Worm (Caenorhabditis elegans) whole organism, L4 larva: ENCODE data around the gene clc-1.

Source experiments
- D1046.2 ChIP-seq: fragments of 200-800 bp; sonication (Bioruptor generic); IDR thresholded peaks from 2 replicates; pipeline ENCODE4 v1.3.6; 2022; ENCODE audit warnings: missing genetic modification characterization, missing compliant biosample characterization
- F26F4.8 ChIP-seq: fragments of 200-800 bp; sonication (Bioruptor generic); conservative IDR thresholded peaks from 2 replicates; pipeline ENCODE4 v1.3.6; 2022; ENCODE audit warnings: missing genetic modification characterization, missing compliant biosample characterization
- F37D6.2 ChIP-seq: sonication (generic microtip); optimal IDR thresholded peaks from 2 replicates; lab custom pipeline; 2016; ENCODE audit warnings: mild to moderate bottlenecking, missing genetic modification characterization, missing compliant biosample characterization
- F44E2.7 ChIP-seq: fragments of 200-800 bp; sonication (Bioruptor generic); IDR thresholded peaks from 2 replicates; pipeline ENCODE4 v2.1.2; 2022; ENCODE audit warnings: missing genetic modification characterization, missing compliant biosample characterization
- T20F7.1 ChIP-seq: fragments of 200-800 bp; sonication (Bioruptor generic); optimal IDR thresholded peaks from 2 replicates; lab custom pipeline; 2018; ENCODE audit warnings: mild to moderate bottlenecking, missing genetic modification characterization, missing compliant biosample characterization
- Y105C5A.15 ChIP-seq: fragments of 200-800 bp; sonication (Bioruptor generic); IDR thresholded peaks from 2 replicates; pipeline ENCODE4 v1.3.6; 2022; ENCODE audit warnings: missing genetic modification characterization, missing compliant biosample characterization
- Y48G9A.11 ChIP-seq: fragments of 200-800 bp; sonication (Bioruptor generic); IDR thresholded peaks from 2 replicates; pipeline ENCODE4 v1.3.6; 2022; ENCODE audit warnings: missing genetic modification reagents, missing genetic modification characterization, missing compliant biosample characterization
- ZK546.5 ChIP-seq, 2 experiments: sonication (generic microtip); optimal IDR thresholded peaks; 2 replicates each; lab custom pipeline; 2017; ENCODE audit warnings: missing biosample characterization in 2 of 2, missing genetic modification characterization in 2 of 2
- aha-1 ChIP-seq: fragments of 150-350 bp; peaks from one replicate; lab custom pipeline; 2014; ENCODE audit warnings: missing biosample characterization, missing genetic modification characterization
- aly-2 ChIP-seq: sonication (generic microtip); optimal IDR thresholded peaks from 2 replicates; lab custom pipeline; 2018; ENCODE audit warnings: missing biosample characterization, missing genetic modification characterization
- attf-4 ChIP-seq: sonication (generic microtip); optimal IDR thresholded peaks from 3 replicates; lab custom pipeline; 2017; ENCODE audit warnings: missing biosample characterization, missing genetic modification characterization
- ceh-28 ChIP-seq: fragments of 150-350 bp; optimal IDR thresholded peaks from 2 replicates; lab custom pipeline; 2014; ENCODE audit warnings: missing biosample characterization, missing genetic modification reagents, missing genetic modification characterization
- ceh-82 ChIP-seq: sonication (generic microtip); optimal IDR thresholded peaks from 2 replicates; lab custom pipeline; 2017; ENCODE audit warnings: missing biosample characterization, missing genetic modification characterization
- ces-1 ChIP-seq: fragments of 150-350 bp; sonication (generic microtip); optimal IDR thresholded peaks from 4 replicates; lab custom pipeline; 2014; ENCODE audit warnings: missing biosample characterization, missing genetic modification reagents, missing genetic modification characterization
- cey-2 ChIP-seq: sonication (generic microtip); optimal IDR thresholded peaks from 3 replicates; lab custom pipeline; 2017; ENCODE audit warnings: missing genetic modification characterization, mild to moderate bottlenecking, missing compliant biosample characterization, antibody characterized with exemption, borderline replicate concordance; ENCODE audit not compliant: insufficient read depth
- ctbp-1 ChIP-seq: fragments of 200-800 bp; sonication (Bioruptor generic); IDR thresholded peaks from 2 replicates; pipeline ENCODE4 v1.3.6; 2022; ENCODE audit warnings: missing genetic modification reagents, missing genetic modification characterization, missing compliant biosample characterization
- daf-12 ChIP-seq: fragments of 150-350 bp; optimal IDR thresholded peaks from 2 replicates; lab custom pipeline; 2014; ENCODE audit warnings: missing biosample characterization, missing genetic modification reagents, missing genetic modification characterization
- daf-16 ChIP-seq, 3 experiments: sonication (generic microtip); optimal IDR thresholded peaks; 2 replicates each; lab custom pipeline; 2016 to 2017; ENCODE audit warnings: missing genetic modification characterization in 3 of 3, missing genetic modification reagents in 3 of 3, mild to moderate bottlenecking in 2 of 3, missing compliant biosample characterization in 2 of 3, missing biosample characterization in 1 of 3, moderate library complexity in 1 of 3
- daf-8 ChIP-seq: fragments of 200-800 bp; sonication (Bioruptor generic); IDR thresholded peaks from 2 replicates; pipeline ENCODE4 v1.3.6; 2022; ENCODE audit warnings: missing genetic modification characterization, missing compliant biosample characterization
- duxl-1 ChIP-seq: sonication (generic microtip); optimal IDR thresholded peaks from 2 replicates; lab custom pipeline; 2016; ENCODE audit warnings: mild to moderate bottlenecking, missing genetic modification characterization, moderate library complexity, missing compliant biosample characterization; ENCODE audit not compliant: poor library complexity
- egl-27 ChIP-seq: sonication (generic microtip); optimal IDR thresholded peaks from 3 replicates; lab custom pipeline; 2017; ENCODE audit warnings: missing biosample characterization, missing genetic modification reagents, missing genetic modification characterization
- fkh-10 ChIP-seq: fragments of 150-350 bp; optimal IDR thresholded peaks from 2 replicates; lab custom pipeline; 2014; ENCODE audit warnings: missing biosample characterization, missing genetic modification reagents, missing genetic modification characterization
- hif-1 ChIP-seq, 2 experiments: sonication (generic microtip); optimal IDR thresholded peaks; 2 replicates each; lab custom pipeline; 2016 to 2017; ENCODE audit warnings: missing compliant biosample characterization in 2 of 2, missing genetic modification characterization in 2 of 2, missing genetic modification reagents in 2 of 2, missing genotype in 2 of 2, mild to moderate bottlenecking in 1 of 2
- hlh-11 ChIP-seq: fragments of 200-800 bp; sonication (Bioruptor generic); optimal IDR thresholded peaks from 2 replicates; lab custom pipeline; 2018; ENCODE audit warnings: mild to moderate bottlenecking, missing genetic modification characterization, missing compliant biosample characterization
- hlh-30 ChIP-seq: sonication (generic microtip); optimal IDR thresholded peaks from 2 replicates; lab custom pipeline; 2017; ENCODE audit warnings: antibody characterized with exemption, mild to moderate bottlenecking, missing genetic modification characterization, missing compliant biosample characterization; ENCODE audit not compliant: insufficient read depth
- hmg-1.1 ChIP-seq: fragments of 200-800 bp; sonication (Bioruptor generic); IDR thresholded peaks from 2 replicates; pipeline ENCODE4 v1.3.6; 2022; ENCODE audit warnings: missing genetic modification reagents, missing genetic modification characterization, missing compliant biosample characterization
- jun-1 ChIP-seq: fragments of 150-350 bp; optimal IDR thresholded peaks from 2 replicates; lab custom pipeline; 2014; ENCODE audit warnings: missing biosample characterization, missing genetic modification reagents, missing genetic modification characterization
- lin-13 ChIP-seq: fragments of 150-350 bp; optimal IDR thresholded peaks from 2 replicates; lab custom pipeline; 2014; ENCODE audit warnings: missing biosample characterization, missing genetic modification reagents, missing genetic modification characterization
- lin-15B ChIP-seq: fragments of 150-350 bp; sonication (generic microtip); optimal IDR thresholded peaks from 3 replicates; lab custom pipeline; 2014; ENCODE audit warnings: missing biosample characterization, missing genetic modification characterization
- lin-39 ChIP-seq: fragments of 150-350 bp; optimal IDR thresholded peaks from 2 replicates; lab custom pipeline; 2014; ENCODE audit warnings: missing biosample characterization, missing genetic modification reagents, missing genetic modification characterization
- lir-3 ChIP-seq: sonication (generic microtip); optimal IDR thresholded peaks from 2 replicates; lab custom pipeline; 2016; ENCODE audit warnings: mild to moderate bottlenecking, missing genetic modification characterization, missing compliant biosample characterization
- mdl-1 ChIP-seq, 2 experiments: fragments of 150-350 bp in 1 of 2; sonication (generic microtip) in 1 of 2; optimal IDR thresholded peaks; 2 replicates each; lab custom pipeline; 2014 to 2017; ENCODE audit warnings: missing biosample characterization in 2 of 2, missing genetic modification characterization in 2 of 2
- mdt-29 ChIP-seq: fragments of 200-800 bp; sonication (Bioruptor generic); IDR thresholded peaks from 2 replicates; pipeline ENCODE4 v1.3.6; 2022; ENCODE audit warnings: missing genetic modification reagents, missing genetic modification characterization, missing compliant biosample characterization
- mxl-2 ChIP-seq: fragments of 200-800 bp; sonication (Bioruptor generic); conservative IDR thresholded peaks from 2 replicates; pipeline ENCODE4 v1.3.6; 2022; ENCODE audit warnings: missing genetic modification reagents, missing genetic modification characterization, missing compliant biosample characterization
- mxl-3 ChIP-seq: fragments of 200-800 bp; sonication (Bioruptor generic); optimal IDR thresholded peaks from 2 replicates; lab custom pipeline; 2018; ENCODE audit warnings: mild to moderate bottlenecking, missing genetic modification characterization, missing compliant biosample characterization
- nhr-102 ChIP-seq: sonication (generic microtip); optimal IDR thresholded peaks from 2 replicates; lab custom pipeline; 2016; ENCODE audit warnings: mild to moderate bottlenecking, missing genetic modification characterization, moderate library complexity, missing compliant biosample characterization
- nhr-237 ChIP-seq: sonication (generic microtip); optimal IDR thresholded peaks from 2 replicates; lab custom pipeline; 2017; ENCODE audit warnings: missing biosample characterization, missing genetic modification characterization
- nhr-28 ChIP-seq: fragments of 150-350 bp; optimal IDR thresholded peaks from 2 replicates; lab custom pipeline; 2014; ENCODE audit warnings: missing biosample characterization, missing genetic modification characterization
- nhr-42 ChIP-seq: fragments of 200-800 bp; sonication (Bioruptor generic); IDR thresholded peaks from 2 replicates; pipeline ENCODE4 v1.3.6; 2022; ENCODE audit warnings: missing genetic modification characterization, missing compliant biosample characterization
- nhr-77 ChIP-seq: fragments of 150-350 bp; optimal IDR thresholded peaks from 2 replicates; lab custom pipeline; 2014; ENCODE audit warnings: missing biosample characterization, missing genetic modification characterization
- pqm-1 ChIP-seq: sonication (generic microtip); optimal IDR thresholded peaks from 2 replicates; lab custom pipeline; 2017; ENCODE audit warnings: missing biosample characterization, missing genetic modification characterization
- rbr-2 ChIP-seq: sonication (generic microtip); optimal IDR thresholded peaks from 2 replicates; lab custom pipeline; 2016; ENCODE audit warnings: missing genotype, missing genetic modification characterization, missing compliant biosample characterization
- skn-1 ChIP-seq: fragments of 150-350 bp; optimal IDR thresholded peaks from 2 replicates; lab custom pipeline; 2014; ENCODE audit warnings: missing biosample characterization, missing genetic modification characterization
- snpc-4 ChIP-seq: fragments of 150-350 bp; optimal IDR thresholded peaks from 2 replicates; lab custom pipeline; 2014; ENCODE audit warnings: missing biosample characterization, missing genetic modification characterization
- spr-3 ChIP-seq: fragments of 200-800 bp; sonication (Bioruptor generic); optimal IDR thresholded peaks from 2 replicates; lab custom pipeline; 2018; ENCODE audit warnings: mild to moderate bottlenecking, missing genetic modification characterization, missing compliant biosample characterization
- vab-7 ChIP-seq: fragments of 200-800 bp; sonication (Bioruptor generic); IDR thresholded peaks from 2 replicates; pipeline ENCODE4 v1.3.6; 2022; ENCODE audit warnings: missing genetic modification reagents, missing genetic modification characterization, missing compliant biosample characterization
- zfp-3 ChIP-seq: fragments of 200-800 bp; sonication (Bioruptor generic); conservative IDR thresholded peaks from 2 replicates; pipeline ENCODE4 v1.3.6; 2022; ENCODE audit warnings: missing genetic modification reagents, missing genetic modification characterization, missing compliant biosample characterization
- zip-11 ChIP-seq: fragments of 200-800 bp; sonication (Bioruptor generic); IDR thresholded peaks from 2 replicates; pipeline ENCODE4 v1.3.6; 2022; ENCODE audit warnings: missing genetic modification characterization, missing compliant biosample characterization
- zip-2 ChIP-seq: fragments of 150-350 bp; optimal IDR thresholded peaks from 2 replicates; lab custom pipeline; 2014; ENCODE audit warnings: missing biosample characterization, missing genetic modification characterization

The clc-1 gene

DNA sequence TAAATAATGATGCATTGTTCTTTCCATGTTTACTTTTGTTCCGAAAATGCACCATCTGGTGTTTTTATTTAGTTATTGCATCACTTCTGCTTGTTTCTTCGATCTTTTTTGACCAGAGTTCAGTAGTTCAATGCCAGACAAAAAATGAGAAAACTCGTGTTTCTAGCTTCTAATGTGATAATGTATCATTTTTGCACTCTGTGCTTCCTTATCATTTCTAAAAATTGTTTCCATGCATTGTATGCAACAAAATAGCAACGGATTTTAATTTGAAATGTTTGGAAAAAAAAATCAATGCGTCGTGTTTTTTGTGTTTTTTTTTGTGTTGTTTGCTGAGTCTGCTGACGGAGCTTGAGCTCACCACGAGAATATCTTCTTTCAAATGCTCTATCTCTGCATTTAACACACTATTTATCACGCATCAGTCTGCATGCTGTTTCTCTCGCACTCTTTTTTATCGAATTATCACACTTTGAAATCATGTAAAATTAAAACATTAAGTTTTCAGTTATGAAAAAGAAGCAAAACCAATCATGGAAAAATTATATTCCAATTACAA is 33.0 kb downstream of the clc-1 start, which contains the start of gene sulp-7:
sulp-7 (plus strand) TSS at position 509 of the 559 bp plus-strand sequence.
- TF ChIP-seq rbr-2 (tag; lab: Kevin White, UChicago) (no peak), nhr-77 (no peak), cey-2 (tag; lab: Kevin White, UChicago) (no peak), mxl-3 (GFP tag; lab: Kevin White, UChicago) (peak; percentile 9), nhr-28 (tag; lab: Kevin White, UChicago) (peak; percentile 44), zip-11 (GFP tag; lab: Robert Waterston, UW) (no peak), ceh-28 (tag; lab: Kevin White, UChicago) (no peak), nhr-102 (tag; lab: Kevin White, UChicago) (no peak), ctbp-1 (GFP tag; lab: Robert Waterston, UW) (no peak), ceh-82 (tag; lab: Kevin White, UChicago) (no peak), daf-8 (GFP tag; lab: Robert Waterston, UW) (no peak), F44E2.7 (GFP tag; lab: Robert Waterston, UW) (no peak), aly-2 (tag; lab: Kevin White, UChicago) (no peak), hlh-30 (peak; percentile 65), Y48G9A.11 (GFP tag; lab: Robert Waterston, UW) (no peak), lin-39 (tag; lab: Kevin White, UChicago) (no peak), egl-27 (tag; lab: Kevin White, UChicago) (no peak), hlh-11 (tag; lab: Kevin White, UChicago) (peak; percentile 11), vab-7 (GFP tag; lab: Robert Waterston, UW) (no peak), daf-16 (GFP tag; optimal IDR thresholded peaks at IDR 0.05; lab: Kevin White, UChicago) (peak in 1 of 2 experiments; percentile 20), daf-16 (tag; optimal IDR thresholded peaks at IDR 0.05; lab: Kevin White, UChicago) (peak; percentile 44), snpc-4 (tag; lab: Kevin White, UChicago) (no peak), aha-1 (tag; lab: Kevin White, UChicago) (no peak), skn-1 (no peak), zfp-3 (GFP tag; lab: Robert Waterston, UW) (no peak), F37D6.2 (no peak), spr-3 (no peak), zip-2 (tag; lab: Kevin White, UChicago) (no peak), nhr-42 (GFP tag; lab: Robert Waterston, UW) (no peak), lir-3 (tag; lab: Kevin White, UChicago) (no peak), mdl-1 (tag; optimal IDR thresholded peaks at IDR 0.05; lab: Kevin White, UChicago) (no peak), attf-4 (tag; lab: Kevin White, UChicago) (no peak), fkh-10 (GFP tag; lab: Kevin White, UChicago) (no peak), Y105C5A.15 (GFP tag; lab: Robert Waterston, UW) (no peak), D1046.2 (GFP tag; lab: Robert Waterston, UW) (no peak), daf-12 (no peak), nhr-237 (tag; lab: Kevin White, UChicago) (no peak), lin-13 (GFP tag; lab: Kevin White, UChicago) (no peak), pqm-1 (peak; percentile 33), ZK546.5 (tag; optimal IDR thresholded peaks at IDR 0.05; lab: Kevin White, UChicago) (no peak), duxl-1 (no peak), hif-1 (tag; optimal IDR thresholded peaks at IDR 0.05; lab: Kevin White, UChicago) (no peak), mdt-29 (no peak), ces-1 (GFP tag; lab: Kevin White, UChicago) (no peak), mxl-2 (GFP tag; lab: Robert Waterston, UW) (no peak), hmg-1.1 (GFP tag; lab: Robert Waterston, UW) (no peak), F26F4.8 (GFP tag; lab: Robert Waterston, UW) (no peak), T20F7.1 (GFP tag; lab: Kevin White, UChicago) (no peak), lin-15B (tag; lab: Kevin White, UChicago) (no peak), jun-1 (tag; lab: Kevin White, UChicago) (no peak)
- TF ChIP-seq, all 104 proteins: peak for 6
